Worm (Caenorhabditis elegans) whole organism, L1 larva: ENCODE measurements around the gene ins-5.

Experiments used
- C04F5.9 ChIP-seq: sonication (generic microtip); optimal IDR thresholded peaks from 2 replicates; lab custom pipeline; 2016; ENCODE audit warnings: missing genetic modification characterization, missing compliant biosample characterization
- C16A3.4 ChIP-seq: fragments of 150-350 bp; optimal IDR thresholded peaks from 2 replicates; lab custom pipeline; 2014; ENCODE audit warnings: missing biosample characterization, missing genetic modification characterization
- C34B4.2 ChIP-seq: sonication (generic microtip); optimal IDR thresholded peaks from 2 replicates; lab custom pipeline; 2017; ENCODE audit warnings: mild to moderate bottlenecking, missing genetic modification characterization, missing compliant biosample characterization
- F16B12.6 ChIP-seq: fragments of 150-350 bp; optimal IDR thresholded peaks from 2 replicates; lab custom pipeline; 2014; ENCODE audit warnings: missing biosample characterization, missing genetic modification characterization
- aly-2 ChIP-seq: fragments of 150-350 bp; optimal IDR thresholded peaks from 2 replicates; lab custom pipeline; 2014; ENCODE audit warnings: missing biosample characterization, missing genetic modification characterization
- blmp-1 ChIP-seq: fragments of 150-350 bp; optimal IDR thresholded peaks from 2 replicates; lab custom pipeline; 2014; ENCODE audit warnings: missing biosample characterization, missing genetic modification characterization
- ceh-63 ChIP-seq: fragments of 200-800 bp; sonication (Bioruptor generic); optimal IDR thresholded peaks from 2 replicates; lab custom pipeline; 2018; ENCODE audit warnings: mild to moderate bottlenecking, missing genetic modification characterization, missing compliant biosample characterization
- ceh-82 ChIP-seq, 3 experiments: fragments of 150-350 bp in 1 of 3; sonication (generic microtip) in 2 of 3; optimal IDR thresholded peaks; 2 replicates each; lab custom pipeline; 2014 to 2017; ENCODE audit warnings: missing biosample characterization in 3 of 3, missing genetic modification characterization in 3 of 3
- ceh-88 ChIP-seq: fragments of 200-800 bp; sonication (Bioruptor generic); IDR thresholded peaks from 2 replicates; pipeline ENCODE4 v1.3.6; 2022; ENCODE audit warnings: missing genetic modification characterization, missing compliant biosample characterization
- dsc-1 ChIP-seq: sonication (generic microtip); optimal IDR thresholded peaks from 2 replicates; lab custom pipeline; 2016; ENCODE audit warnings: mild to moderate bottlenecking, missing genetic modification characterization, missing compliant biosample characterization
- fkh-10 ChIP-seq: sonication (generic microtip); optimal IDR thresholded peaks from 2 replicates; lab custom pipeline; 2017; ENCODE audit warnings: missing biosample characterization, missing genetic modification reagents, missing genetic modification characterization
- fkh-8 ChIP-seq: sonication (generic microtip); optimal IDR thresholded peaks from 2 replicates; lab custom pipeline; 2016; ENCODE audit warnings: mild to moderate bottlenecking, missing genetic modification characterization, missing compliant biosample characterization
- hlh-17 ChIP-seq: fragments of 200-800 bp; sonication (Bioruptor generic); optimal IDR thresholded peaks from 2 replicates; lab custom pipeline; 2018; ENCODE audit warnings: missing genetic modification characterization, mild to moderate bottlenecking, missing compliant biosample characterization, moderate library complexity, borderline replicate concordance
- irx-1 ChIP-seq: sonication (generic microtip); optimal IDR thresholded peaks from 2 replicates; lab custom pipeline; 2016; ENCODE audit warnings: missing genetic modification characterization, missing compliant biosample characterization
- lin-13 ChIP-seq: fragments of 150-350 bp; optimal IDR thresholded peaks from 2 replicates; lab custom pipeline; 2014; ENCODE audit warnings: missing biosample characterization, missing genetic modification reagents, missing genetic modification characterization
- lin-14 ChIP-seq: fragments of 200-800 bp; sonication (Bioruptor generic); optimal IDR thresholded peaks from 2 replicates; lab custom pipeline; 2018; ENCODE audit warnings: mild to moderate bottlenecking, missing genetic modification characterization, moderate library complexity, missing compliant biosample characterization
- lin-15B ChIP-seq: fragments of 150-350 bp; sonication (generic microtip); optimal IDR thresholded peaks from 3 replicates; lab custom pipeline; 2014; ENCODE audit warnings: missing biosample characterization, missing genetic modification characterization
- lin-35 ChIP-seq, 2 experiments: fragments of 150-350 bp; optimal IDR thresholded peaks; 2 replicates each; lab custom pipeline; 2014; ENCODE audit warnings: missing biosample characterization in 2 of 2, missing genetic modification characterization in 2 of 2, missing genetic modification reagents in 2 of 2
- lir-3 ChIP-seq: sonication (generic microtip); optimal IDR thresholded peaks from 2 replicates; lab custom pipeline; 2016; ENCODE audit warnings: mild to moderate bottlenecking, missing genetic modification characterization, moderate library complexity, missing compliant biosample characterization; ENCODE audit not compliant: poor library complexity
- lsy-2 ChIP-seq, 2 experiments: fragments of 150-350 bp; optimal IDR thresholded peaks; 2 replicates each; lab custom pipeline; 2014; ENCODE audit warnings: missing biosample characterization in 2 of 2, missing genetic modification characterization in 2 of 2
- mab-9 ChIP-seq: fragments of 200-800 bp; sonication (Bioruptor generic); IDR thresholded peaks from 2 replicates; pipeline ENCODE4 v1.3.6; 2022; ENCODE audit warnings: missing genetic modification reagents, missing genetic modification characterization, missing compliant biosample characterization
- mef-2 ChIP-seq: fragments of 150-350 bp; optimal IDR thresholded peaks from 2 replicates; lab custom pipeline; 2014; ENCODE audit warnings: missing biosample characterization, missing genetic modification characterization
- nhr-12 ChIP-seq: sonication (generic microtip); optimal IDR thresholded peaks from 2 replicates; lab custom pipeline; 2017; ENCODE audit warnings: missing biosample characterization, missing genetic modification characterization
- nhr-237 ChIP-seq: fragments of 150-350 bp; optimal IDR thresholded peaks from 2 replicates; lab custom pipeline; 2014; ENCODE audit warnings: missing biosample characterization, missing genetic modification characterization
- nhr-28 ChIP-seq: fragments of 150-350 bp; optimal IDR thresholded peaks from 2 replicates; lab custom pipeline; 2014; ENCODE audit warnings: missing biosample characterization, missing genetic modification characterization
- nhr-71 ChIP-seq: sonication (generic microtip); optimal IDR thresholded peaks from 2 replicates; lab custom pipeline; 2016; ENCODE audit warnings: mild to moderate bottlenecking, missing genetic modification characterization, moderate library complexity, missing compliant biosample characterization
- nhr-77 ChIP-seq: fragments of 150-350 bp; optimal IDR thresholded peaks from 2 replicates; lab custom pipeline; 2014; ENCODE audit warnings: missing biosample characterization, missing genetic modification characterization
- nhr-84 ChIP-seq: sonication (generic microtip); optimal IDR thresholded peaks from 2 replicates; lab custom pipeline; 2017; ENCODE audit warnings: missing biosample characterization, missing genetic modification characterization
- nhr-90 ChIP-seq: sonication (generic microtip); optimal IDR thresholded peaks from 2 replicates; lab custom pipeline; 2016; ENCODE audit warnings: mild to moderate bottlenecking, missing genetic modification characterization, missing compliant biosample characterization; ENCODE audit not compliant: poor library complexity
- pag-3 ChIP-seq: sonication (generic microtip); optimal IDR thresholded peaks from 2 replicates; lab custom pipeline; 2017; ENCODE audit warnings: missing genetic modification characterization, mild to moderate bottlenecking, missing compliant biosample characterization, antibody characterized with exemption, borderline replicate concordance; ENCODE audit not compliant: insufficient read depth
- pqm-1 ChIP-seq: sonication (generic microtip); optimal IDR thresholded peaks from 3 replicates; lab custom pipeline; 2017; ENCODE audit warnings: missing biosample characterization, missing genetic modification characterization
- rnt-1 ChIP-seq: sonication (generic microtip); optimal IDR thresholded peaks from 2 replicates; lab custom pipeline; 2016; ENCODE audit warnings: mild to moderate bottlenecking, missing genetic modification characterization, moderate library complexity, missing compliant biosample characterization
- skn-1 ChIP-seq: fragments of 150-350 bp; optimal IDR thresholded peaks from 2 replicates; lab custom pipeline; 2014; ENCODE audit warnings: missing biosample characterization, missing genetic modification characterization
- snpc-4 ChIP-seq: fragments of 150-350 bp; optimal IDR thresholded peaks from 2 replicates; lab custom pipeline; 2014; ENCODE audit warnings: missing biosample characterization, missing genetic modification characterization
- sptf-1 ChIP-seq: fragments of 150-350 bp; optimal IDR thresholded peaks from 2 replicates; lab custom pipeline; 2014; ENCODE audit warnings: missing biosample characterization, missing genetic modification characterization
- tbx-2 ChIP-seq: sonication (generic microtip); optimal IDR thresholded peaks from 2 replicates; lab custom pipeline; 2016; ENCODE audit warnings: missing genetic modification characterization, missing compliant biosample characterization
- tlp-1 ChIP-seq: fragments of 150-350 bp; optimal IDR thresholded peaks from 2 replicates; lab custom pipeline; 2014; ENCODE audit warnings: missing biosample characterization, missing genetic modification characterization
- unc-30 ChIP-seq: sonication (generic microtip); optimal IDR thresholded peaks from 2 replicates; lab custom pipeline; 2017; ENCODE audit warnings: missing biosample characterization, missing genetic modification characterization
- unc-62 ChIP-seq: fragments of 150-350 bp; optimal IDR thresholded peaks from 2 replicates; lab custom pipeline; 2014; ENCODE audit warnings: missing biosample characterization, missing genetic modification reagents, missing genetic modification characterization
- unc-86 ChIP-seq: sonication (generic microtip); optimal IDR thresholded peaks from 2 replicates; lab custom pipeline; 2016; ENCODE audit warnings: missing genetic modification characterization, missing compliant biosample characterization
- unc-98 ChIP-seq: fragments of 200-800 bp; sonication (Bioruptor generic); IDR thresholded peaks from 2 replicates; pipeline ENCODE4 v1.3.6; 2022; ENCODE audit warnings: missing genetic modification characterization, missing compliant biosample characterization
- vab-15 ChIP-seq: sonication (generic microtip); optimal IDR thresholded peaks from 2 replicates; lab custom pipeline; 2017; ENCODE audit warnings: missing genotype, mild to moderate bottlenecking, missing genetic modification characterization, missing compliant biosample characterization
- xbp-1 ChIP-seq: sonication (generic microtip); optimal IDR thresholded peaks from 2 replicates; lab custom pipeline; 2016; ENCODE audit warnings: missing genetic modification characterization, missing compliant biosample characterization
- zag-1 ChIP-seq: fragments of 150-350 bp; optimal IDR thresholded peaks from 2 replicates; lab custom pipeline; 2014; ENCODE audit warnings: missing biosample characterization, missing genetic modification characterization
- zip-4 ChIP-seq: fragments of 200-800 bp; sonication (Bioruptor generic); optimal IDR thresholded peaks from 2 replicates; lab custom pipeline; 2018; ENCODE audit warnings: mild to moderate bottlenecking, missing genetic modification characterization, moderate library complexity, missing compliant biosample characterization

Gene ins-5

DNA sequence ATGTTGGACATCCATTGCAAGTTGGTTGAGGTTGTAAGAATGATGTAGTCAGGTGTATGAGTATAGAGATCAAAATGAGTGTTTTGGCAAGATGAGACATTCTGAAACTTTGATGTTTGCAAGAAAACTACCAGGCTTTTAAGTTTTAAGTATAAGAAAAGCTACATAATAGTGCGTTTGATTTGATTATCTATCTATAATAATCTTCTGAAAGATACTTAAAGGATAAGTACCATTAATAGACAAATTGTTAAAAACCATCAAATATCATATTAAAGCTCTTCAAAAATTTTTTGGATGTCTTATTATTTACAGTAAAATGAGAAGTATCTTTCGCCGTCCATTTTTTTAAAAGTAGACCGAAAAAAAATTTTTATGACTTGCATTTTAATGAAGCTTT is 45.8 kb downstream of the ins-5 start, which contains the start of gene R12C12.10:
R12C12.10 (minus strand) TSS at position 101 of the 400 bp plus-strand sequence.
- no peak for TF ChIP-seq nhr-84 (tag; lab: Kevin White, UChicago)
- TF ChIP-seq mef-2 (tag; lab: Kevin White, UChicago), result no peak
- TF ChIP-seq tlp-1, result no peak
- TF ChIP-seq unc-30 (tag; lab: Kevin White, UChicago), result no peak
- TF ChIP-seq irx-1 (tag; lab: Kevin White, UChicago), result no peak
- TF ChIP-seq unc-62 (GFP tag; lab: Kevin White, UChicago), result no peak
- TF ChIP-seq lir-3 (tag; lab: Kevin White, UChicago), result no peak
- TF ChIP-seq ceh-63 (GFP tag; lab: Kevin White, UChicago), result no peak
- no peak for TF ChIP-seq nhr-90 (tag; lab: Kevin White, UChicago)
- no peak for TF ChIP-seq lin-14 (GFP tag; lab: Kevin White, UChicago)
- no peak for TF ChIP-seq nhr-237 (tag; lab: Kevin White, UChicago)
- no peak for TF ChIP-seq unc-98
- no peak for TF ChIP-seq nhr-77 (tag; lab: Kevin White, UChicago)
- no peak for TF ChIP-seq pqm-1 (tag; lab: Kevin White, UChicago)
- no peak for TF ChIP-seq tbx-2 (tag; lab: Kevin White, UChicago)

DNA sequence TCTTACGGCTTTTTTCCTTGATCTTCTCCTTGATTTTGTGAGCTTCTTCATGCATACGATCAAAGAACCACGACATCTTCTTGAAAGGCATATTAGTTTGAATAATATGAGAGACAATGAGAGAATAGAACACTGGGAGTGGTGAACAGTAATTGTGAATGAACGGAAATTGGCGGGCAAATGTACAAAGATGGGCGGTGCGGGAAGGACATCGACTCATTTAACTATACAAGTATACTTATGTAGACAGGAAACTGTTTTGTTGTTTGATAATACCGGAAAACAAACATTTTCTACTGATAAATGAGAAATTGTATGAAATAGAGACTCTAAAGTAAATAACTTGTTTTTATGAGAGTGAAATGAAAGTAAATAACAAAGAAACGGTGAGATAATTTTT is 47.7 kb downstream of the ins-5 start, which contains the start of gene R12C12.5:
R12C12.5 (minus strand) TSS at position 101 of the 400 bp plus-strand sequence.
- TF ChIP-seq pqm-1 (tag; lab: Kevin White, UChicago), result no peak
- no peak for TF ChIP-seq snpc-4 (tag; lab: Kevin White, UChicago)
- no peak for TF ChIP-seq fkh-10 (GFP tag; lab: Kevin White, UChicago)
- TF ChIP-seq pag-3 (tag; lab: Kevin White, UChicago), result no peak
- TF ChIP-seq rnt-1, result no peak
- no peak for TF ChIP-seq blmp-1 (tag; lab: Kevin White, UChicago)
- TF ChIP-seq F16B12.6 (tag; lab: Kevin White, UChicago), result no peak
- no peak for TF ChIP-seq zip-4 (GFP tag; lab: Kevin White, UChicago)
- no peak for TF ChIP-seq hlh-17 (GFP tag; lab: Kevin White, UChicago)
- no peak for TF ChIP-seq C34B4.2

DNA sequence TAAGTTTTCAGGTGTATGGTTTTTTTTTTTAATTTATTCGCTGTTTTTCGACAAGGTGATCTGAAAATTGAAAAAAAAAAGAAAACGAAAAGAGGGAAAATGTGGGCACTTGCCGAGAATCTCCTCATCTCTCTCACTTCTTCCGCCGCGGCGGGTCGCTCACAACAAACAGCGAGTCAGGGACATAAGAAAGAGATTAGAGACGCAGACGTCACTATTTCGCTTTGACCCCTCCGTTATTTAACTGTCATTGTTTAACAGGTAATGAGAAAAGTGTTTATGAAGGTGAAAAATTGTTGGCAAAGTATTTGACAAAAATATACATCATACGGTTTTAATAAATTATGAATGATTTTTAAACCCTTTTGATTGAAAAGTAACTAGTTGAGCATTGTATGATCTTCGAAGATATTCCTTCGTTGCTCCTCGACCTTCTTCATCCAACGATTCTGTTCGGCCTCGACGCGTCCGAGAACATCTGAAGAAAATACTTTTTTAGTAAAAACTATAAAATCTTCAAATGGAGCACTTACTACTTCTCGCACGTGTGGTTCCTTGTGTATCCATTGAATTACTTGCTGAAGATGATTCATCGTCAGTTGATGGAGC is 48.8 kb downstream of the ins-5 start:
- TF ChIP-seq nhr-77 (tag; lab: Kevin White, UChicago) (peak; percentile 13), lin-14 (GFP tag; lab: Kevin White, UChicago) (peak; percentile 67), blmp-1 (tag; lab: Kevin White, UChicago) (peak; percentile 93), nhr-71 (peak; percentile 40), zag-1 (tag; lab: Kevin White, UChicago) (no peak), lin-13 (GFP tag; lab: Kevin White, UChicago) (no peak), fkh-10 (GFP tag; lab: Kevin White, UChicago) (no peak), vab-15 (tag; lab: Kevin White, UChicago) (no peak), lir-3 (tag; lab: Kevin White, UChicago) (no peak), unc-98 (no peak), irx-1 (tag; lab: Kevin White, UChicago) (no peak), unc-30 (tag; lab: Kevin White, UChicago) (no peak), unc-86 (no peak), tbx-2 (tag; lab: Kevin White, UChicago) (peak; percentile 11), lin-35 (GFP tag; optimal IDR thresholded peaks at IDR 0.05; lab: Kevin White, UChicago) (no peak), pqm-1 (tag; lab: Kevin White, UChicago) (no peak), unc-62 (GFP tag; lab: Kevin White, UChicago) (no peak), dsc-1 (no peak), sptf-1 (tag; lab: Kevin White, UChicago) (no peak), ceh-88 (GFP tag; lab: Robert Waterston, UW) (no peak), lsy-2 (tag; optimal IDR thresholded peaks at IDR 0.05; lab: Kevin White, UChicago) (peak in 1 of 2 experiments; percentile 45), nhr-90 (tag; lab: Kevin White, UChicago) (no peak), aly-2 (no peak), mab-9 (GFP tag; lab: Robert Waterston, UW) (no peak), F16B12.6 (tag; lab: Kevin White, UChicago) (no peak), nhr-84 (tag; lab: Kevin White, UChicago) (no peak), ceh-82 (tag; optimal IDR thresholded peaks at IDR 0.05; lab: Kevin White, UChicago) (no peak), nhr-12 (tag; lab: Kevin White, UChicago) (no peak), pag-3 (tag; lab: Kevin White, UChicago) (no peak), snpc-4 (tag; lab: Kevin White, UChicago) (no peak), lin-15B (tag; lab: Kevin White, UChicago) (no peak), C16A3.4 (no peak), C04F5.9 (tag; lab: Kevin White, UChicago) (no peak), skn-1 (tag; lab: Kevin White, UChicago) (no peak), xbp-1 (tag; lab: Kevin White, UChicago) (no peak), nhr-237 (tag; lab: Kevin White, UChicago) (no peak), fkh-8 (tag; lab: Kevin White, UChicago) (no peak), nhr-28 (tag; lab: Kevin White, UChicago) (no peak)
